Worm (Caenorhabditis elegans) whole organism, young adult: ENCODE results near the gene ador-1.

Experiments
- B0261.1 ChIP-seq: sonication (generic microtip); optimal IDR thresholded peaks from 2 replicates; lab custom pipeline; 2016; ENCODE audit warnings: mild to moderate bottlenecking, missing genetic modification characterization, moderate library complexity, missing compliant biosample characterization
- let-607 ChIP-seq, 2 experiments: fragments of 200-800 bp in 1 of 2; sonication (Bioruptor generic) in 1 of 2; sonication (generic microtip) in 1 of 2; optimal IDR thresholded peaks; 2 replicates each; lab custom pipeline; 2016 to 2018; ENCODE audit warnings: mild to moderate bottlenecking in 2 of 2, missing compliant biosample characterization in 2 of 2, missing genetic modification characterization in 2 of 2, moderate library complexity in 2 of 2, missing genotype in 1 of 2
- nhr-90 ChIP-seq: sonication (generic microtip); optimal IDR thresholded peaks from 2 replicates; lab custom pipeline; 2016; ENCODE audit warnings: missing genotype, mild to moderate bottlenecking, missing genetic modification characterization, missing compliant biosample characterization
- unc-62 ChIP-seq: fragments of 150-350 bp; optimal IDR thresholded peaks from 2 replicates; lab custom pipeline; 2014; ENCODE audit warnings: missing biosample characterization, missing genetic modification reagents, missing genetic modification characterization

DNA sequence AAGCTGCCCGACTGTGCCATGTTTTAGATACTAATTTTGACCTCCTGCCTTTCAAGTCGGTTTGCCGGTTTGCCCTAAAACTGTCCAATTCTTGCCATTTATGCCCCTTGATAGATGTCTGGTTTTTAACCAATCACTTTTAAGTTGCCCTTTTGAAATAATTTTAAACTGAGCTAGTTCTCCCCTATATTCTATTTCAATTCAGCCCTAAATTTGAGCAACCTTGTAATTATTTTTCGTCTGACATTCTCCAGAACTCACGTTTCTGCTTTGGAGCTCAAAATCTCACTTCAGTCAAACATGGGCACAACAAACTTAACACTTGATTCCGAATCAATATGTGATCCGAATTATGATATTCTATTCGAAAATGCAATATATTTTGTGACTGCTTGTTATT lies 29.3 kb downstream of the ador-1 start, which contains the start of gene srg-17:
- TF ChIP-seq nhr-90 (tag; lab: Kevin White, UChicago), result no peak
- TF ChIP-seq let-607 (tag; optimal IDR thresholded peaks at IDR 0.05; lab: Kevin White, UChicago), result no peak
- no peak for TF ChIP-seq B0261.1
- TF ChIP-seq unc-62, result no peak
